Fruit fly (Drosophila melanogaster): ENCODE results near the gene Gyf.

Gyf gene

dm6 chr4:834452-834820, 32.4 kb downstream of the Gyf start:
- no peak for TF ChIP-seq CG17801 (GFP tag; optimal IDR thresholded peaks at IDR 0.05; ENCODE audit: partially characterized antibody)

- TF ChIP-seq CG17801 (GFP tag; optimal IDR thresholded peaks at IDR 0.05; ENCODE audit: partially characterized antibody), result no peak
These were observed 32.9 kb downstream of the Gyf start, which contains the start of gene Sox102F for dm6 chr4:833790-834451. Gene Sox102F, minus strand, starts transcription at chr4:834393.

dm6 chr4:832985-833384, 33.8 kb downstream of the Gyf start:
- TF ChIP-seq CG17801 (GFP tag; optimal IDR thresholded peaks at IDR 0.05; ENCODE audit: partially characterized antibody), result no peak

- TF ChIP-seq CG17801 (GFP tag; optimal IDR thresholded peaks at IDR 0.05; ENCODE audit: partially characterized antibody), result no peak
These were observed 35.0 kb downstream of the Gyf start for dm6 chr4:831790-832189.

- no peak for TF ChIP-seq CG17801 (GFP tag; optimal IDR thresholded peaks at IDR 0.05; ENCODE audit: partially characterized antibody)
These were observed 37.0 kb downstream of the Gyf start for dm6 chr4:829783-830182.

- no peak for TF ChIP-seq CG17801 (GFP tag; optimal IDR thresholded peaks at IDR 0.05; ENCODE audit: partially characterized antibody)
These were observed 42.8 kb downstream of the Gyf start for dm6 chr4:824043-824442.

dm6 chr4:817799-818198, 49.0 kb downstream of the Gyf start:
- TF ChIP-seq CG17801 (GFP tag; optimal IDR thresholded peaks at IDR 0.05; ENCODE audit: partially characterized antibody), result no peak

dm6 chr4:816500-816899, 50.3 kb downstream of the Gyf start:
- TF ChIP-seq CG17801 (GFP tag; optimal IDR thresholded peaks at IDR 0.05; ENCODE audit: partially characterized antibody), result no peak

- TF ChIP-seq CG17801 (GFP tag; optimal IDR thresholded peaks at IDR 0.05; ENCODE audit: partially characterized antibody), result no peak
These were observed 56.0 kb downstream of the Gyf start for dm6 chr4:810864-811263.

dm6 chr4:807422-808391, 59.1 kb downstream of the Gyf start:
- TF ChIP-seq CG17801 (GFP tag; optimal IDR thresholded peaks at IDR 0.05; ENCODE audit: partially characterized antibody), result no peak

dm6 chr4:806960-807359, 59.9 kb downstream of the Gyf start:
- TF ChIP-seq CG17801 (GFP tag; optimal IDR thresholded peaks at IDR 0.05; ENCODE audit: partially characterized antibody), result no peak

All from ovary, adult (tissue).